Worm (Caenorhabditis elegans) whole organism, L2 larva: ENCODE data around the gene dlc-2.

Source experiments
- blmp-1 ChIP-seq: sonication (generic microtip); optimal IDR thresholded peaks from 2 replicates; lab custom pipeline; 2017; ENCODE audit warnings: missing genetic modification characterization, mild to moderate bottlenecking, missing compliant biosample characterization, antibody characterized with exemption, moderate library complexity; ENCODE audit not compliant: insufficient read depth
- elt-1 ChIP-seq: fragments of 150-350 bp; optimal IDR thresholded peaks from 2 replicates; lab custom pipeline; 2014; ENCODE audit warnings: missing biosample characterization, missing genetic modification characterization
- fos-1 ChIP-seq: fragments of 150-350 bp; optimal IDR thresholded peaks from 2 replicates; lab custom pipeline; 2014; ENCODE audit warnings: missing biosample characterization, missing genetic modification characterization
- gmeb-1 ChIP-seq: fragments of 150-350 bp; optimal IDR thresholded peaks from 2 replicates; lab custom pipeline; 2014; ENCODE audit warnings: missing biosample characterization, missing genetic modification characterization
- lin-13 ChIP-seq: fragments of 150-350 bp; optimal IDR thresholded peaks from 2 replicates; lab custom pipeline; 2014; ENCODE audit warnings: missing biosample characterization, missing genetic modification reagents, missing genetic modification characterization
- lin-39 ChIP-seq: fragments of 150-350 bp; optimal IDR thresholded peaks from 2 replicates; lab custom pipeline; 2014; ENCODE audit warnings: missing biosample characterization, missing genetic modification reagents, missing genetic modification characterization
- mdl-1 ChIP-seq, 2 experiments: fragments of 150-350 bp in 1 of 2; sonication (generic microtip) in 1 of 2; optimal IDR thresholded peaks; 2 replicates each; lab custom pipeline; 2017; ENCODE audit warnings: missing biosample characterization in 2 of 2, missing genetic modification characterization in 2 of 2
- nhr-11 ChIP-seq: fragments of 150-350 bp; optimal IDR thresholded peaks from 2 replicates; lab custom pipeline; 2014; ENCODE audit warnings: missing biosample characterization, missing genetic modification characterization
- snpc-4 ChIP-seq: fragments of 150-350 bp; optimal IDR thresholded peaks from 2 replicates; lab custom pipeline; 2014; ENCODE audit warnings: missing biosample characterization, missing genetic modification characterization
- unc-62 ChIP-seq: fragments of 150-350 bp; optimal IDR thresholded peaks from 2 replicates; lab custom pipeline; 2014; ENCODE audit warnings: missing biosample characterization, missing genetic modification reagents, missing genetic modification characterization

- no peak for TF ChIP-seq unc-62 (GFP tag; lab: Kevin White, UChicago)
- no peak for TF ChIP-seq nhr-11 (tag; lab: Kevin White, UChicago)
- no peak for TF ChIP-seq lin-39 (tag; lab: Kevin White, UChicago)
- TF ChIP-seq snpc-4: no peak
- TF ChIP-seq blmp-1 (tag; lab: Kevin White, UChicago): no peak
- no peak for TF ChIP-seq gmeb-1
- TF ChIP-seq fos-1: no peak
- no peak for TF ChIP-seq lin-13 (GFP tag; lab: Kevin White, UChicago)
- no peak for TF ChIP-seq mdl-1 (tag; optimal IDR thresholded peaks at IDR 0.05; lab: Kevin White, UChicago)
- no peak for TF ChIP-seq elt-1
Measured at ce11 chrIV:12150877-12151276, 39.5 kb upstream of the dlc-2 start, which contains the start of gene B0001.2.
